Worm (Caenorhabditis elegans) whole organism, late embryonic: ENCODE data around the gene fcd-2.
A peak's percentile ranks its signal among the peaks of the same experiment; 100 is the strongest.

Source experiments
- C08G9.2 ChIP-seq: sonication (generic microtip); optimal IDR thresholded peaks from 2 replicates; lab custom pipeline; 2016; ENCODE audit warnings: mild to moderate bottlenecking, missing genetic modification characterization, moderate library complexity, missing compliant biosample characterization
- T23F11.4 ChIP-seq: fragments of 200-800 bp; sonication (Bioruptor generic); optimal IDR thresholded peaks from 2 replicates; lab custom pipeline; 2018; ENCODE audit warnings: mild to moderate bottlenecking, missing genetic modification characterization, missing compliant biosample characterization
- ceh-2 ChIP-seq: sonication (generic microtip); optimal IDR thresholded peaks from 2 replicates; lab custom pipeline; 2016; ENCODE audit warnings: missing genotype, missing genetic modification characterization, missing compliant biosample characterization
- ceh-24 ChIP-seq: sonication (generic microtip); optimal IDR thresholded peaks from 2 replicates; lab custom pipeline; 2016; ENCODE audit warnings: mild to moderate bottlenecking, missing genetic modification characterization, missing compliant biosample characterization
- ceh-30 ChIP-seq: fragments of 150-350 bp; optimal IDR thresholded peaks from 2 replicates; lab custom pipeline; 2014; ENCODE audit warnings: missing biosample characterization, missing genetic modification characterization
- ceh-31 ChIP-seq: sonication (generic microtip); optimal IDR thresholded peaks from 2 replicates; lab custom pipeline; 2016; ENCODE audit warnings: missing genetic modification characterization, missing compliant biosample characterization
- ceh-9 ChIP-seq: sonication (generic microtip); optimal IDR thresholded peaks from 2 replicates; lab custom pipeline; 2016; ENCODE audit warnings: mild to moderate bottlenecking, missing genetic modification characterization, inconsistent platforms, missing compliant biosample characterization
- che-1 ChIP-seq: sonication (generic microtip); optimal IDR thresholded peaks from 2 replicates; lab custom pipeline; 2016; ENCODE audit warnings: mild to moderate bottlenecking, missing genetic modification characterization, missing compliant biosample characterization
- dve-1 ChIP-seq: sonication (generic microtip); optimal IDR thresholded peaks from 2 replicates; lab custom pipeline; 2017; ENCODE audit warnings: antibody characterized with exemption, mild to moderate bottlenecking, missing genetic modification characterization, missing compliant biosample characterization
- eyg-1 ChIP-seq: sonication (generic microtip); optimal IDR thresholded peaks from 2 replicates; lab custom pipeline; 2016; ENCODE audit warnings: missing genotype, missing genetic modification characterization, missing compliant biosample characterization
- fkh-10 ChIP-seq: fragments of 150-350 bp; optimal IDR thresholded peaks from 2 replicates; lab custom pipeline; 2014; ENCODE audit warnings: missing biosample characterization, missing genetic modification reagents, missing genetic modification characterization
- gmeb-2 ChIP-seq: sonication (generic microtip); optimal IDR thresholded peaks from 2 replicates; lab custom pipeline; 2016; ENCODE audit warnings: missing genetic modification characterization, inconsistent platforms, missing compliant biosample characterization
- hlh-6 ChIP-seq: sonication (generic microtip); optimal IDR thresholded peaks from 2 replicates; lab custom pipeline; 2016; ENCODE audit warnings: missing genotype, missing genetic modification characterization, missing compliant biosample characterization
- hlh-8 ChIP-seq: sonication (generic microtip); optimal IDR thresholded peaks from 2 replicates; lab custom pipeline; 2016; ENCODE audit warnings: missing genotype, missing genetic modification characterization, missing compliant biosample characterization
- lim-6 ChIP-seq: sonication (generic microtip); optimal IDR thresholded peaks from 2 replicates; lab custom pipeline; 2016; ENCODE audit warnings: missing genetic modification characterization, missing compliant biosample characterization
- nfya-1 ChIP-seq: sonication (generic microtip); optimal IDR thresholded peaks from 2 replicates; lab custom pipeline; 2017; ENCODE audit warnings: missing genetic modification characterization, mild to moderate bottlenecking, missing compliant biosample characterization, antibody characterized with exemption, moderate library complexity
- nhr-232 ChIP-seq: sonication (generic microtip); optimal IDR thresholded peaks from 2 replicates; lab custom pipeline; 2016; ENCODE audit warnings: missing genetic modification characterization, missing compliant biosample characterization
- odd-2 ChIP-seq: sonication (generic microtip); optimal IDR thresholded peaks from 2 replicates; lab custom pipeline; 2017; ENCODE audit warnings: antibody characterized with exemption, mild to moderate bottlenecking, missing genetic modification characterization, missing compliant biosample characterization
- pag-3 ChIP-seq: sonication (generic microtip); optimal IDR thresholded peaks from 2 replicates; lab custom pipeline; 2016; ENCODE audit warnings: missing compliant biosample characterization, missing genetic modification characterization, borderline replicate concordance
- pax-1 ChIP-seq: fragments of 150-350 bp; optimal IDR thresholded peaks from 2 replicates; lab custom pipeline; 2014; ENCODE audit warnings: missing biosample characterization, missing genetic modification characterization
- pros-1 ChIP-seq: fragments of 150-350 bp; optimal IDR thresholded peaks from 2 replicates; lab custom pipeline; 2014; ENCODE audit warnings: missing biosample characterization, missing genetic modification reagents, missing genetic modification characterization
- ref-2 ChIP-seq: sonication (generic microtip); optimal IDR thresholded peaks from 2 replicates; lab custom pipeline; 2016; ENCODE audit warnings: missing genetic modification characterization, missing compliant biosample characterization
- rnt-1 ChIP-seq: sonication (generic microtip); optimal IDR thresholded peaks from 2 replicates; lab custom pipeline; 2016; ENCODE audit warnings: missing genetic modification characterization, missing compliant biosample characterization
- sdc-2 ChIP-seq: sonication (generic microtip); optimal IDR thresholded peaks from 2 replicates; lab custom pipeline; 2016; ENCODE audit warnings: missing genotype, missing genetic modification characterization, missing compliant biosample characterization
- sox-2 ChIP-seq: fragments of 200-800 bp; sonication (Bioruptor generic); IDR thresholded peaks from 2 replicates; pipeline ENCODE4 v1.3.6; 2022; ENCODE audit warnings: missing genetic modification reagents, missing genetic modification characterization, missing compliant biosample characterization
- sox-4 ChIP-seq: sonication (generic microtip); optimal IDR thresholded peaks from 2 replicates; lab custom pipeline; 2017; ENCODE audit warnings: mild to moderate bottlenecking, missing genetic modification characterization, inconsistent platforms, missing compliant biosample characterization
- syd-9 ChIP-seq: sonication (generic microtip); optimal IDR thresholded peaks from 2 replicates; lab custom pipeline; 2016; ENCODE audit warnings: mild to moderate bottlenecking, missing genetic modification characterization, moderate library complexity, missing compliant biosample characterization
- tbx-2 ChIP-seq: sonication (generic microtip); optimal IDR thresholded peaks from 2 replicates; lab custom pipeline; 2016; ENCODE audit warnings: missing genetic modification characterization, missing compliant biosample characterization
- tbx-7 ChIP-seq: sonication (generic microtip); optimal IDR thresholded peaks from 2 replicates; lab custom pipeline; 2016; ENCODE audit warnings: missing genotype, missing genetic modification characterization, missing compliant biosample characterization
- ttx-3 ChIP-seq: sonication (generic microtip); optimal IDR thresholded peaks from 2 replicates; lab custom pipeline; 2016; ENCODE audit warnings: missing genetic modification reagents, missing genetic modification characterization, missing compliant biosample characterization
- unc-42 ChIP-seq: sonication (generic microtip); optimal IDR thresholded peaks from 2 replicates; lab custom pipeline; 2016; ENCODE audit warnings: missing genotype, missing genetic modification characterization, missing compliant biosample characterization
- unc-55 ChIP-seq: sonication (generic microtip); optimal IDR thresholded peaks from 2 replicates; lab custom pipeline; 2017; ENCODE audit warnings: missing biosample characterization, missing genetic modification reagents, missing genetic modification characterization
- unc-86 ChIP-seq: sonication (generic microtip); optimal IDR thresholded peaks from 2 replicates; lab custom pipeline; 2016; ENCODE audit warnings: missing genetic modification characterization, missing compliant biosample characterization
- ztf-16 ChIP-seq: sonication (generic microtip); optimal IDR thresholded peaks from 2 replicates; lab custom pipeline; 2017; ENCODE audit warnings: missing genetic modification characterization, missing compliant biosample characterization

The fcd-2 gene

DNA sequence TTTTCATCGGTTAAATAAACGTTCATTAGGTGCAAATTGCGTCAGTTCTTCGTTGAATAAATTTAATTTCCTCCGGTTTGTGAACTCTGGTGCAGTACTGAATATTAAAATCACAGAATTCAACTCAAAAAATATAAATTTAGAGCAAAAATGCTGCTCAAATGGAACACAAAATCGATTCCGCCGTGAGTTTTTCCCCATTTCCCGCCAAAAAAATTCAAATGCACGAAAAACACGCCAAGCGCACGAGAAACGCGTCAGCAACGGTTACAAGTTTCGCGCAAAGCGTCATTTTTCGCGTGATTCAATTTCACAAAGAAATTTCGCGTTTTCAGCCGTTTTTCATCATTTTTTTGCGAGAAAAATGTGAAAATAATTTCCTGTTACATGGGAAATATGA, 14.0 kb downstream of the fcd-2 start, which contains the start of gene hrpu-1 (continued):
- peak; percentile 32 for TF ChIP-seq unc-55 (GFP tag; lab: Kevin White, UChicago)
- TF ChIP-seq ref-2 = no peak
- TF ChIP-seq pax-1 (tag; lab: Kevin White, UChicago) = no peak
- TF ChIP-seq tbx-2 = peak; percentile 18
- TF ChIP-seq tbx-7 = no peak
- no peak for TF ChIP-seq eyg-1 (tag; lab: Kevin White, UChicago)
- no peak for TF ChIP-seq unc-86 (tag; lab: Kevin White, UChicago)
- no peak for TF ChIP-seq che-1 (tag; lab: Kevin White, UChicago)
- TF ChIP-seq T23F11.4 (GFP tag; lab: Kevin White, UChicago) = no peak
- peak; percentile 14 for TF ChIP-seq ceh-31 (tag; lab: Kevin White, UChicago)
- TF ChIP-seq ceh-24 = no peak
- no peak for TF ChIP-seq hlh-8
- no peak for TF ChIP-seq ceh-2
- TF ChIP-seq ttx-3 (tag; lab: Kevin White, UChicago) = no peak
- TF ChIP-seq syd-9 (tag; lab: Kevin White, UChicago) = no peak
- TF ChIP-seq nfya-1 (tag; lab: Kevin White, UChicago) = peak; percentile 76
- TF ChIP-seq gmeb-2 (tag; lab: Kevin White, UChicago) = no peak
- TF ChIP-seq nhr-232 (tag; lab: Kevin White, UChicago) = no peak
- peak; percentile 41 for TF ChIP-seq ceh-30
- peak; percentile 73 for TF ChIP-seq unc-42

DNA sequence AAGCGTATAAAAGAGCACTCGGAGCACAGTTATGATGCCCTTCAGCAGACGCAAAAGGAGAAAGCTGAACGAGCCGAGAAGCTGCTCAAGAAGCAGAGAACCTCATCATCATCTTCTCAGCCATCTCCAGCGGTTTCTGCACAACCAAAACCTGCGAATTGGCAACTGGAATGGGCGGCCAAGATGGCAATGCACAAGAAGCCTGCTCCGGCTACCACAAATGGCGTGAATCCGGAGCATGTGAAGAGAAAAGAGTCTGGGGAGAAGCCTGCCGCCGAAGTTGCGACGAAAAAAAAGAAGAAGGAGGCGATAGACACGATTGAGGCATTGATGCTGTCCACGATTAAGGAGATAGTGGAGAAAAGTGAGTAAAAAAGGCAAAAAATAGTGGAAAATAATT, 15.6 kb downstream of the fcd-2 start:
- TF ChIP-seq dve-1 (tag; lab: Kevin White, UChicago) (no peak), lim-6 (tag; lab: Kevin White, UChicago) (no peak), fkh-10 (GFP tag; lab: Kevin White, UChicago) (no peak)

DNA sequence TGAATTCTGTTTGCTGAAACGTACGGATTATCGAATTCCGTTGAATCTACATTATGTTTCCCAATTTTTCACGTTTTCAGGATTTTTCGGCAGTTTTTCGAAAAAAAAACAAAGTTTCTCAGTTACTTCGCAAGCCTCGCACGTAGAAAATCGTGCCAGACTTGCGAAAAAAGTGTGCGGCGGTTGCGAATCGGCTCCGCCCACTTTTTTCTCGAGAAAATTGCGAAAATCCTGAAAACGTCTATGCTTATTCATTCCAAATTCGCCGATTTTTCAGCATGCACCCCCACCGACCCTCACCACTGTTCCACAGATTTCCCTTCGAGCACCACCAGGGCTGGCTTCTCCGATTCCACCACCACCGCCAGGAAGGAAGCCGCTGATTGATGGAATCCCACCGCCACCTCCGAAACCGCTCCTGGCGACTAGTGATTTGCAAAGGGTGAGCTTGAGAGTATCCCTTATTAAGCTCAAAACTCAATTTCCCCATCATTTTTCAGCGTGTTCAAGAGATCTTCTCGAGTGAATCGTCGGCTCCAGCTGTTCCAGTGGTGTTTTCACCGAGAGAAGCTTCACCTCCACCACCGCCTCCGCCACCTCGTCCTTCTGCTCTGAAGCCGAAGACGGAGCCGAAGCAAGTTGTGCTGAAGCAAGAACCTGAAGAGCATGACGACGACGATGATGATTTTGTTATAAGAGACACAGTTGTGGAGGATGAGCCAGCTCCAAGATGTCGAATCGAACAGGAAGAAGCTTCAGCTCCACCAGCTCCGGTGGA, 16.8 kb downstream of the fcd-2 start:
- TF ChIP-seq unc-42 (no peak), sdc-2 (no peak), ceh-9 (tag; lab: Kevin White, UChicago) (no peak), unc-86 (tag; lab: Kevin White, UChicago) (no peak), pag-3 (tag; lab: Kevin White, UChicago) (no peak), hlh-6 (tag; lab: Kevin White, UChicago) (no peak), tbx-7 (no peak), rnt-1 (no peak), sox-4 (tag; lab: Kevin White, UChicago) (no peak), pros-1 (tag; lab: Kevin White, UChicago) (no peak), ceh-24 (no peak)

DNA sequence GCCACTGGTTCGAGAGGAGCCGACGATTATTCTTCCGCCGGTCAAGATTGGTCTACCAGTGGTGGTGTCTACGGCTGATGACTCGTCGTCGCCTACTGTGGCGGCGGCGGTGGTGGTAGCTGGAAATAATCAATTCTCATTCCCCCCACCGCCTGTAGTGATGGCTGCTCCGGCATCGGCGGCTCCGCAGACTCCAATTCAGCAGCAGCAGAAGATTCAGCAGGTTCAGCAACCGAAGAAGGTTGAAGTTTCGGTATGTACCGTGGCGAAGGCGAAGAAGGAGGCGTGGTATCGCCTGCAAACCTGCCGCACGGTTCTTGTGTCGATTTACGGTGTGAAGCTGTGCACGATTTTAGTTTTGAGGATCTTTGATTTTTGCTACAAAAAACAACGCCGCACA, 20.7 kb downstream of the fcd-2 start:
- TF ChIP-seq hlh-6 (tag; lab: Kevin White, UChicago) = no peak
- no peak for TF ChIP-seq odd-2 (tag; lab: Kevin White, UChicago)
- no peak for TF ChIP-seq ztf-16
- no peak for TF ChIP-seq unc-55 (GFP tag; lab: Kevin White, UChicago)
- no peak for TF ChIP-seq C08G9.2 (tag; lab: Kevin White, UChicago)
- TF ChIP-seq sox-2 (GFP tag; lab: Robert Waterston, UW) = no peak
